Worm (Caenorhabditis elegans): ENCODE data around the gene col-41.

The col-41 gene

ce11 chrX:15164108-15164507 lies 12.2 kb downstream of the col-41 start, which contains the start of gene T10B10.9:
TSS of gene T10B10.9 (plus strand) at chrX:15164408.
- TF ChIP-seq sea-1 (GFP tag; conservative IDR thresholded peaks at IDR 0.05): no peak
- no peak for TF ChIP-seq F13C5.2 (tag; optimal IDR thresholded peaks at IDR 0.05)
- no peak for TF ChIP-seq ceh-13 (GFP tag; optimal IDR thresholded peaks at IDR 0.05)
- TF ChIP-seq scrt-1 (GFP tag; IDR thresholded peaks at IDR 0.05): no peak
- TF ChIP-seq ets-7 (tag; optimal IDR thresholded peaks at IDR 0.05): no peak
- TF ChIP-seq pes-1 (GFP tag; IDR thresholded peaks at IDR 0.05): no peak
- no peak for TF ChIP-seq ceh-36 (tag; optimal IDR thresholded peaks at IDR 0.05)
- TF ChIP-seq B0310.2 (tag; optimal IDR thresholded peaks at IDR 0.05): no peak
- TF ChIP-seq tra-4 (tag; optimal IDR thresholded peaks at IDR 0.05): no peak
- TF ChIP-seq hmbx-1 (tag; optimal IDR thresholded peaks at IDR 0.05): no peak
- TF ChIP-seq aly-1 (tag; optimal IDR thresholded peaks at IDR 0.05): no peak
- no peak for TF ChIP-seq hmg-4 (GFP tag; optimal IDR thresholded peaks at IDR 0.05)
- no peak for TF ChIP-seq hnd-1 (tag; optimal IDR thresholded peaks at IDR 0.05)
- no peak for TF ChIP-seq tbx-37 (GFP tag; conservative IDR thresholded peaks at IDR 0.05)
- TF ChIP-seq ama-1 (optimal IDR thresholded peaks at IDR 0.05): no peak

ce11 chrX:15163118-15163517 lies 13.2 kb downstream of the col-41 start:
- TF ChIP-seq hmbx-1 (tag; optimal IDR thresholded peaks at IDR 0.05): no peak
- TF ChIP-seq tbx-37 (GFP tag; conservative IDR thresholded peaks at IDR 0.05): no peak
- TF ChIP-seq tra-4 (tag; optimal IDR thresholded peaks at IDR 0.05): no peak
- TF ChIP-seq ama-1 (optimal IDR thresholded peaks at IDR 0.05): no peak
- TF ChIP-seq scrt-1 (GFP tag; IDR thresholded peaks at IDR 0.05): no peak
- TF ChIP-seq sea-1 (GFP tag; conservative IDR thresholded peaks at IDR 0.05): no peak
- TF ChIP-seq aly-1 (tag; optimal IDR thresholded peaks at IDR 0.05): no peak
- TF ChIP-seq hnd-1 (tag; optimal IDR thresholded peaks at IDR 0.05): no peak
- no peak for TF ChIP-seq hmg-4 (GFP tag; optimal IDR thresholded peaks at IDR 0.05)
- no peak for TF ChIP-seq B0310.2 (tag; optimal IDR thresholded peaks at IDR 0.05)
- TF ChIP-seq ceh-13 (GFP tag; optimal IDR thresholded peaks at IDR 0.05): no peak
- no peak for TF ChIP-seq flt-1 (GFP tag; IDR thresholded peaks at IDR 0.05)
- TF ChIP-seq F13C5.2 (tag; optimal IDR thresholded peaks at IDR 0.05): no peak
- TF ChIP-seq ets-7 (tag; optimal IDR thresholded peaks at IDR 0.05): no peak
- TF ChIP-seq ceh-36 (tag; optimal IDR thresholded peaks at IDR 0.05): no peak

- TF ChIP-seq ets-7 (tag; optimal IDR thresholded peaks at IDR 0.05) (no peak), F13C5.2 (tag; optimal IDR thresholded peaks at IDR 0.05) (no peak), B0310.2 (tag; optimal IDR thresholded peaks at IDR 0.05) (no peak), ceh-36 (tag; optimal IDR thresholded peaks at IDR 0.05) (no peak), tbx-11 (GFP tag; IDR thresholded peaks at IDR 0.05) (no peak), hmbx-1 (tag; optimal IDR thresholded peaks at IDR 0.05) (no peak), aly-1 (tag; optimal IDR thresholded peaks at IDR 0.05) (no peak), scrt-1 (GFP tag; IDR thresholded peaks at IDR 0.05) (no peak), tbx-37 (GFP tag; conservative IDR thresholded peaks at IDR 0.05) (no peak), ceh-13 (GFP tag; optimal IDR thresholded peaks at IDR 0.05) (no peak), hmg-4 (GFP tag; optimal IDR thresholded peaks at IDR 0.05) (no peak), ama-1 (optimal IDR thresholded peaks at IDR 0.05) (no peak), flt-1 (GFP tag; IDR thresholded peaks at IDR 0.05) (no peak), hnd-1 (tag; optimal IDR thresholded peaks at IDR 0.05) (no peak), sea-1 (GFP tag; conservative IDR thresholded peaks at IDR 0.05) (no peak), pes-1 (GFP tag; IDR thresholded peaks at IDR 0.05) (no peak)
Measured at ce11 chrX:15160923-15161322, 15.4 kb downstream of the col-41 start.

- TF ChIP-seq pes-1 (GFP tag; IDR thresholded peaks at IDR 0.05): 0 out of 2 replicates have a peak, but pooled peaks have one; percentile 30
- TF ChIP-seq hmg-4 (GFP tag; optimal IDR thresholded peaks at IDR 0.05): no peak
Measured at ce11 chrX:15159362-15159761, 16.9 kb downstream of the col-41 start.

- TF ChIP-seq ama-1 (optimal IDR thresholded peaks at IDR 0.05) (no peak), pes-1 (GFP tag; IDR thresholded peaks at IDR 0.05) (no peak), hmg-4 (GFP tag; optimal IDR thresholded peaks at IDR 0.05) (no peak), F13C5.2 (tag; optimal IDR thresholded peaks at IDR 0.05) (no peak), B0310.2 (tag; optimal IDR thresholded peaks at IDR 0.05) (no peak), ets-7 (tag; optimal IDR thresholded peaks at IDR 0.05) (no peak), flt-1 (GFP tag; IDR thresholded peaks at IDR 0.05) (no peak), tra-4 (tag; optimal IDR thresholded peaks at IDR 0.05) (no peak), tbx-11 (GFP tag; IDR thresholded peaks at IDR 0.05) (no peak), tbx-37 (GFP tag; conservative IDR thresholded peaks at IDR 0.05) (no peak), sea-1 (GFP tag; conservative IDR thresholded peaks at IDR 0.05) (no peak), hnd-1 (tag; optimal IDR thresholded peaks at IDR 0.05) (no peak), ceh-36 (tag; optimal IDR thresholded peaks at IDR 0.05) (no peak), ceh-13 (GFP tag; optimal IDR thresholded peaks at IDR 0.05) (no peak), aly-1 (tag; optimal IDR thresholded peaks at IDR 0.05) (no peak), hmbx-1 (tag; optimal IDR thresholded peaks at IDR 0.05) (no peak), scrt-1 (GFP tag; IDR thresholded peaks at IDR 0.05) (no peak)
Measured at ce11 chrX:15158699-15159312, 17.5 kb downstream of the col-41 start, which contains the start of gene C11G10.1. TSS of gene C11G10.1 (minus strand) at chrX:15158749.

- no peak for TF ChIP-seq hnd-1 (tag; optimal IDR thresholded peaks at IDR 0.05)
- TF ChIP-seq F13C5.2 (tag; optimal IDR thresholded peaks at IDR 0.05): no peak
- no peak for TF ChIP-seq flt-1 (GFP tag; IDR thresholded peaks at IDR 0.05)
- no peak for TF ChIP-seq tbx-11 (GFP tag; IDR thresholded peaks at IDR 0.05)
- no peak for TF ChIP-seq hmbx-1 (tag; optimal IDR thresholded peaks at IDR 0.05)
- no peak for TF ChIP-seq sea-1 (GFP tag; conservative IDR thresholded peaks at IDR 0.05)
- TF ChIP-seq ceh-13 (GFP tag; optimal IDR thresholded peaks at IDR 0.05): no peak
- no peak for TF ChIP-seq ama-1 (optimal IDR thresholded peaks at IDR 0.05)
- no peak for TF ChIP-seq ets-7 (tag; optimal IDR thresholded peaks at IDR 0.05)
- TF ChIP-seq hmg-4 (GFP tag; optimal IDR thresholded peaks at IDR 0.05): no peak
Measured at ce11 chrX:15157854-15158253, 18.4 kb downstream of the col-41 start.

- TF ChIP-seq tra-4 (tag; optimal IDR thresholded peaks at IDR 0.05): no peak
- TF ChIP-seq B0310.2 (tag; optimal IDR thresholded peaks at IDR 0.05): no peak
- TF ChIP-seq hnd-1 (tag; optimal IDR thresholded peaks at IDR 0.05): no peak
- no peak for TF ChIP-seq hmbx-1 (tag; optimal IDR thresholded peaks at IDR 0.05)
- no peak for TF ChIP-seq ceh-36 (tag; optimal IDR thresholded peaks at IDR 0.05)
Measured at ce11 chrX:15155054-15155453, 21.2 kb downstream of the col-41 start.

All from whole organism, early embryonic.